Fruit fly (Drosophila melanogaster): Measurements from ENCODE around the gene SNF4Agamma.
A peak's percentile ranks its signal among the peaks of the same experiment; 100 is the strongest.

Gene SNF4Agamma

DNA sequence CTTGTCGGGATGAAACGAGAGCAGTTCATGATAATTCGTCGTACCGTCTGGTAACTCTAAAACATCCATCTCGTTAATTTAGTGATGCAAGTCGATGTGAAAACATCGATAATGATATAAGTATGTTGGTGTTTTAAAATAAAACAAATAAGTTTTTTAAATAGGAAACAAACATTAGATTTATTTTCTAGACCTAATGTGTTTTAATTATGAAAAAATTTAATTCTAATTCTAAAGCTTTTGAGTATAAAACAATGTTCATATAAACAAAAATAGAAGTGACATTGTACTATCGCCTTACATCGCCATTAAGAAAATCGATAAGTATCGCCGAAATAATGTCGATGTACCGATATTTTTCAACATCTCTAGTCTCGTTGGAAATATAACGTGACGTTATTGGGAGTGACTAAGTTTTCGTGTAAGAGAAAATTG lies 29.5 kb upstream of the SNF4Agamma start, which contains the start of gene Rab11 (continued):
- TF ChIP-seq CG8765 (GFP tag; IDR thresholded peaks at IDR 0.05) (0 out of 2 replicates have a peak, but pooled peaks have one; percentile 14), lab (GFP tag; optimal IDR thresholded peaks at IDR 0.05) (peak; percentile 44), p53 (GFP tag; optimal IDR thresholded peaks at IDR 0.05) (no peak), zfh1 (GFP tag; IDR thresholded peaks at IDR 0.05) (0 out of 3 replicates have a peak, but pooled peaks have one; percentile 35), CG7839 (tag; optimal IDR thresholded peaks at IDR 0.05) (peak; percentile 54), Taf1 (GFP tag; IDR thresholded peaks at IDR 0.05) (no peak), rib (GFP tag; IDR thresholded peaks at IDR 0.05) (no peak), crol (GFP tag; IDR thresholded peaks at IDR 0.05) (no peak), row (GFP tag; IDR thresholded peaks at IDR 0.05) (peak; percentile 83), CG15696 (tag; optimal IDR thresholded peaks at IDR 0.05) (peak; percentile 57), btn (GFP tag; optimal IDR thresholded peaks at IDR 0.05) (no peak), Sox100B (GFP tag; optimal IDR thresholded peaks at IDR 0.05) (peak; percentile 32), CG15011 (GFP tag; optimal IDR thresholded peaks at IDR 0.05) (no peak), Lhr (GFP tag; optimal IDR thresholded peaks at IDR 0.05) (peak; percentile 21), CG33557 (GFP tag; optimal IDR thresholded peaks at IDR 0.05) (peak; percentile 35), CG9609 (GFP tag; optimal IDR thresholded peaks at IDR 0.05) (no peak), Dp (GFP tag; optimal IDR thresholded peaks at IDR 0.05) (peak; percentile 53), her (GFP tag; optimal IDR thresholded peaks at IDR 0.05) (no peak), kay (GFP tag; optimal IDR thresholded peaks at IDR 0.05) (peak; percentile 66), trem (tag; optimal IDR thresholded peaks at IDR 0.05) (peak; percentile 38), Fer3 (tag; optimal IDR thresholded peaks at IDR 0.05) (no peak), nmo (GFP tag; optimal IDR thresholded peaks at IDR 0.05) (peak; percentile 75), Rfx (GFP tag; IDR thresholded peaks at IDR 0.05) (peak; percentile 49), Jarid2 (GFP tag; optimal IDR thresholded peaks at IDR 0.05) (no peak), sc (optimal IDR thresholded peaks at IDR 0.05) (no peak), sc (GFP tag; optimal IDR thresholded peaks at IDR 0.05) (no peak), CG34224 (GFP tag; IDR thresholded peaks at IDR 0.05; ENCODE audit: partially characterized antibody) (peak; percentile 87), lbe (GFP tag; optimal IDR thresholded peaks at IDR 0.05) (no peak), corto (GFP tag; optimal IDR thresholded peaks at IDR 0.05) (peak; percentile 24), CG2116 (GFP tag; optimal IDR thresholded peaks at IDR 0.05) (peak; percentile 92), CG12391 (tag; optimal IDR thresholded peaks at IDR 0.05) (peak; percentile 77), hkb (optimal IDR thresholded peaks at IDR 0.05) (no peak), hkb (GFP tag; IDR thresholded peaks at IDR 0.05) (no peak), gro (GFP tag; optimal IDR thresholded peaks at IDR 0.05) (no peak), CG31388 (GFP tag; optimal IDR thresholded peaks at IDR 0.05) (no peak), dan (GFP tag; IDR thresholded peaks at IDR 0.05) (no peak), Lpt (GFP tag; optimal IDR thresholded peaks at IDR 0.05) (no peak), gsb-n (tag; optimal IDR thresholded peaks at IDR 0.05) (peak; percentile 15), tup (GFP tag; optimal IDR thresholded peaks at IDR 0.05) (no peak), CG6175 (GFP tag; IDR thresholded peaks at IDR 0.05) (no peak), CG16779 (GFP tag; IDR thresholded peaks at IDR 0.05) (no peak), Mes4 (GFP tag; optimal IDR thresholded peaks at IDR 0.05) (no peak), zf30C (GFP tag; optimal IDR thresholded peaks at IDR 0.05) (no peak), jigr1 (GFP tag; IDR thresholded peaks at IDR 0.05) (peak; percentile 5; the same call in 1 of the 3 replicates), CG2199 (GFP tag; IDR thresholded peaks at IDR 0.05) (no peak), CG10979 (tag; optimal IDR thresholded peaks at IDR 0.05) (no peak), CG8388 (GFP tag; optimal IDR thresholded peaks at IDR 0.05) (peak; percentile 21), wdn (GFP tag; IDR thresholded peaks at IDR 0.05) (no peak), ap (GFP tag; IDR thresholded peaks at IDR 0.05) (no peak), CG10321 (GFP tag; IDR thresholded peaks at IDR 0.05) (no peak), CG14014 (GFP tag; IDR thresholded peaks at IDR 0.05) (0 out of 2 replicates have a peak, but pooled peaks have one; percentile 34), eve (GFP tag; optimal IDR thresholded peaks at IDR 0.05) (no peak)
